Worm (Caenorhabditis elegans) whole organism, L4/young adult: ENCODE results near the gene F10E9.12.

Source experiments
- W03F9.2 ChIP-seq: fragments of 150-350 bp; optimal IDR thresholded peaks from 2 replicates; lab custom pipeline; 2014; ENCODE audit warnings: missing biosample characterization, missing genetic modification characterization
- dao-5 ChIP-seq: sonication (generic microtip); optimal IDR thresholded peaks from 2 replicates; lab custom pipeline; 2016; ENCODE audit warnings: missing genotype, missing genetic modification characterization, moderate library complexity, missing compliant biosample characterization

DNA sequence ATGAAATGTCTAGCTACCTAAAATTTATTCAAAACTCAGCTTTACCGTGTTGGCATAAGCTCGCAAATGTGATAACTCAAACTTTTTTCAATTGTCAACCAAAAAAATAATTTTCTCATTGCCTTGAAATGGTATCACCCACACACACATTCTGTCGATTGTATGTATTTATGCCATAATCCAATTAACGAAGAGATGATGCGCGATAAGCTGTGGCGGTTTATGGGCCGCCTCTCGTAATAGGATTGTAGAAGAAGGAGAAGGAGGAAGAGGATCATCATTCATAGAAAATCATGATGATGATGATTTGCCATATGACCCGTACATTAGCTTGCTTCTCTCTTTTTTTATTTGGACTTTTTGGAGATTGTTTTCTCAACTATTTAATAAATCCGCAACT, 35.2 kb upstream of the F10E9.12 start:
- TF ChIP-seq dao-5 (tag; lab: Kevin White, UChicago), result no peak
- TF ChIP-seq W03F9.2 (tag; lab: Kevin White, UChicago), result no peak
